Fruit fly (Drosophila melanogaster) whole organism, embryonic: ENCODE data around the gene CG43737.

ENCODE experiments used
- ATbp ChIP-seq: fragments of 200-800 bp; sonication (Bioruptor generic); optimal IDR thresholded peaks from 2 replicates; lab custom pipeline; 2017; ENCODE audit warnings: missing biosample characterization, mild to moderate bottlenecking, missing genetic modification characterization, missing genetic modification reagents
- Atf6 ChIP-seq: fragments of 200-800 bp; sonication (Bioruptor generic); IDR thresholded peaks from 2 replicates; pipeline ENCODE4 v1.3.6; 2022; ENCODE audit warnings: missing biosample characterization, missing genetic modification characterization
- BtbVII ChIP-seq: fragments of 200-800 bp; sonication (Bioruptor generic); optimal IDR thresholded peaks from 3 replicates; lab custom pipeline; 2017; ENCODE audit warnings: missing biosample characterization, mild to moderate bottlenecking, missing genetic modification characterization
- CG10209 ChIP-seq: fragments of 200-800 bp; sonication (Bioruptor generic); optimal IDR thresholded peaks from 3 replicates; lab custom pipeline; 2017; ENCODE audit warnings: missing biosample characterization, mild to moderate bottlenecking, missing genetic modification characterization, missing genetic modification reagents
- CG10565 ChIP-seq: fragments of 200-800 bp; sonication (Bioruptor generic); optimal IDR thresholded peaks from 3 replicates; lab custom pipeline; 2016; ENCODE audit warnings: missing biosample characterization, mild to moderate bottlenecking, missing genetic modification characterization
- CG12391 ChIP-seq: fragments of 200-800 bp; sonication (Bioruptor generic); optimal IDR thresholded peaks from 3 replicates; lab custom pipeline; 2018; ENCODE audit warnings: missing biosample characterization, mild to moderate bottlenecking, missing genetic modification characterization, moderate library complexity
- CG13424 ChIP-seq: fragments of 200-800 bp; sonication (Bioruptor generic); optimal IDR thresholded peaks from 2 replicates; lab custom pipeline; 2019; ENCODE audit warnings: missing biosample characterization, mild to moderate bottlenecking, missing genetic modification characterization, moderate library complexity
- CG13775 ChIP-seq: fragments of 200-800 bp; sonication (Bioruptor generic); optimal IDR thresholded peaks from 3 replicates; lab custom pipeline; 2017; ENCODE audit warnings: missing biosample characterization, mild to moderate bottlenecking, missing genetic modification characterization
- CG15011 ChIP-seq: fragments of 200-800 bp; sonication (Bioruptor generic); optimal IDR thresholded peaks from 3 replicates; lab custom pipeline; 2018; ENCODE audit warnings: missing biosample characterization, mild to moderate bottlenecking, missing genetic modification characterization
- CG15479 ChIP-seq: fragments of 200-800 bp; sonication (Bioruptor generic); optimal IDR thresholded peaks from 3 replicates; lab custom pipeline; 2019; ENCODE audit warnings: missing biosample characterization, mild to moderate bottlenecking, missing genetic modification characterization, moderate library complexity
- CG15601 ChIP-seq: fragments of 200-800 bp; sonication (Bioruptor generic); optimal IDR thresholded peaks from 3 replicates; lab custom pipeline; 2019; ENCODE audit warnings: missing biosample characterization, mild to moderate bottlenecking, missing genetic modification characterization, moderate library complexity
- CG1647 ChIP-seq: fragments of 200-800 bp; sonication (Bioruptor generic); optimal IDR thresholded peaks from 3 replicates; lab custom pipeline; 2016; ENCODE audit warnings: missing biosample characterization, missing genetic modification characterization
- CG16813 ChIP-seq: fragments of 200-800 bp; sonication (Bioruptor generic); IDR thresholded peaks from 3 replicates; pipeline ENCODE4 v1.3.6; 2022; ENCODE audit warnings: missing biosample characterization, missing genetic modification characterization; ENCODE audit not compliant: partially characterized antibody
- CG18476 ChIP-seq: fragments of 200-800 bp; sonication (Bioruptor generic); optimal IDR thresholded peaks from 2 replicates; lab custom pipeline; 2016; ENCODE audit warnings: missing biosample characterization, mild to moderate bottlenecking, missing genetic modification characterization
- CG18764 ChIP-seq: fragments of 200-800 bp; sonication (Bioruptor generic); optimal IDR thresholded peaks from 3 replicates; lab custom pipeline; 2016; ENCODE audit warnings: missing biosample characterization, missing genetic modification characterization
- CG32767 ChIP-seq: fragments of 200-800 bp; sonication (Bioruptor generic); IDR thresholded peaks from 2 replicates; pipeline ENCODE4 v1.3.6; 2022; ENCODE audit warnings: missing biosample characterization, missing genetic modification characterization
- CG34376 ChIP-seq: fragments of 200-800 bp; sonication (Bioruptor generic); optimal IDR thresholded peaks from 2 replicates; lab custom pipeline; 2018; ENCODE audit warnings: missing biosample characterization, mild to moderate bottlenecking, missing genetic modification characterization
- CG3847 ChIP-seq: fragments of 200-800 bp; sonication (Bioruptor generic); IDR thresholded peaks from 2 replicates; pipeline ENCODE4 v1.3.6; 2022; ENCODE audit warnings: missing biosample characterization, missing genetic modification characterization
- CG6272 ChIP-seq: fragments of 200-800 bp; sonication (Bioruptor generic); IDR thresholded peaks from 2 replicates; pipeline ENCODE4 v1.3.6; 2022; ENCODE audit warnings: missing biosample characterization, missing genetic modification characterization
- CG6765 ChIP-seq: fragments of 200-800 bp; sonication (Bioruptor generic); optimal IDR thresholded peaks from 3 replicates; lab custom pipeline; 2017; ENCODE audit warnings: missing biosample characterization, mild to moderate bottlenecking, missing genetic modification characterization
- CG9876 ChIP-seq: fragments of 200-800 bp; sonication (Bioruptor generic); optimal IDR thresholded peaks from 2 replicates; lab custom pipeline; 2016; ENCODE audit warnings: missing biosample characterization, missing genetic modification characterization
- CoRest ChIP-seq: fragments of 200-800 bp; sonication (Bioruptor generic); optimal IDR thresholded peaks from 3 replicates; lab custom pipeline; 2018; ENCODE audit warnings: missing biosample characterization, mild to moderate bottlenecking, missing genetic modification characterization, moderate library complexity
- Dip2 ChIP-seq: fragments of 200-800 bp; sonication (Bioruptor generic); IDR thresholded peaks from 2 replicates; pipeline ENCODE4 v1.3.6; 2022; ENCODE audit warnings: missing biosample characterization, missing genetic modification characterization
- Fer3 ChIP-seq: fragments of 200-800 bp; sonication (Bioruptor generic); optimal IDR thresholded peaks from 2 replicates; lab custom pipeline; 2018; ENCODE audit warnings: missing biosample characterization, mild to moderate bottlenecking, missing genetic modification characterization, moderate library complexity
- Hmr ChIP-seq: fragments of 200-800 bp; sonication (Bioruptor generic); optimal IDR thresholded peaks from 3 replicates; lab custom pipeline; 2017; ENCODE audit warnings: mild to moderate bottlenecking, missing biosample characterization, missing genetic modification reagents, missing genetic modification characterization
- Lpt ChIP-seq: fragments of >200 bp; optimal IDR thresholded peaks from 2 replicates; lab custom pipeline; 2018; ENCODE audit warnings: missing biosample characterization, missing genetic modification characterization
- MBD-R2 ChIP-seq: fragments of 200-800 bp; sonication (Bioruptor generic); IDR thresholded peaks from 2 replicates; pipeline ENCODE4 v1.3.6; 2022; ENCODE audit warnings: missing biosample characterization, missing genetic modification characterization
- Nf-YC ChIP-seq: fragments of 200-800 bp; optimal IDR thresholded peaks from 3 replicates; lab custom pipeline; 2019; ENCODE audit warnings: missing biosample characterization, mild to moderate bottlenecking, missing genetic modification characterization, moderate library complexity
- Usf ChIP-seq: fragments of 200-800 bp; sonication (Bioruptor generic); optimal IDR thresholded peaks from 2 replicates; lab custom pipeline; 2017; ENCODE audit warnings: missing genotype, missing biosample characterization, missing genetic modification characterization
- al ChIP-seq: fragments of 200-800 bp; sonication (Bioruptor generic); IDR thresholded peaks from 2 replicates; pipeline ENCODE4 v1.3.6; 2022; ENCODE audit warnings: missing biosample characterization, missing genetic modification characterization
- bcd ChIP-seq: fragments of 200-800 bp; sonication (Bioruptor generic); optimal IDR thresholded peaks from 2 replicates; lab custom pipeline; 2017; ENCODE audit warnings: missing biosample characterization, mild to moderate bottlenecking, missing genetic modification characterization
- bsh ChIP-seq, 2 experiments: fragments of 200-800 bp; sonication (Bioruptor generic); optimal IDR thresholded peaks; 2 replicates each; lab custom pipeline; 2017 to 2018; ENCODE audit warnings: mild to moderate bottlenecking in 2 of 2, missing biosample characterization in 2 of 2, missing genetic modification characterization in 2 of 2, moderate library complexity in 1 of 2
- chn ChIP-seq: fragments of 200-800 bp; sonication (Bioruptor generic); optimal IDR thresholded peaks from 2 replicates; lab custom pipeline; 2016; ENCODE audit warnings: missing biosample characterization, missing genetic modification characterization
- croc ChIP-seq: fragments of 200-800 bp; sonication (Bioruptor generic); conservative IDR thresholded peaks from 3 replicates; pipeline ENCODE4 v1.3.6; 2022; ENCODE audit warnings: missing biosample characterization, missing genetic modification characterization
- dimm ChIP-seq: fragments of 200-800 bp; sonication (Bioruptor generic); IDR thresholded peaks from 2 replicates; pipeline ENCODE4 v1.3.6; 2022; ENCODE audit warnings: missing biosample characterization, missing genetic modification characterization
- fd3F ChIP-seq: fragments of 200-800 bp; sonication (Bioruptor generic); optimal IDR thresholded peaks from 2 replicates; lab custom pipeline; 2018; ENCODE audit warnings: missing biosample characterization, mild to moderate bottlenecking, missing genetic modification characterization, moderate library complexity
- fu2 ChIP-seq: fragments of 200-800 bp; sonication (Bioruptor generic); optimal IDR thresholded peaks from 2 replicates; lab custom pipeline; 2016; ENCODE audit warnings: missing biosample characterization, missing genetic modification characterization
- lab ChIP-seq: fragments of 200-800 bp; sonication (Bioruptor generic); optimal IDR thresholded peaks from 3 replicates; lab custom pipeline; 2017; ENCODE audit warnings: missing biosample characterization, missing genetic modification characterization, mild to moderate bottlenecking, moderate library complexity, missing genetic modification reagents
- lmd ChIP-seq: fragments of 200-800 bp; sonication (Bioruptor generic); IDR thresholded peaks from 2 replicates; pipeline ENCODE4 v1.3.6; 2022; ENCODE audit warnings: missing biosample characterization, missing genetic modification characterization
- oc ChIP-seq: fragments of 200-800 bp; sonication (Bioruptor generic); optimal IDR thresholded peaks from 2 replicates; lab custom pipeline; 2018; ENCODE audit warnings: missing biosample characterization, mild to moderate bottlenecking, missing genetic modification characterization, moderate library complexity
- odd ChIP-seq: fragments of 200-800 bp; sonication (Bioruptor generic); optimal IDR thresholded peaks from 2 replicates; lab custom pipeline; 2017; ENCODE audit warnings: missing biosample characterization, mild to moderate bottlenecking, missing genetic modification characterization
- org-1 ChIP-seq: fragments of 200-800 bp; sonication (Bioruptor generic); optimal IDR thresholded peaks from 2 replicates; lab custom pipeline; 2017; ENCODE audit warnings: missing biosample characterization, missing genetic modification characterization
- peb ChIP-seq: fragments of 200-800 bp; sonication (Bioruptor generic); IDR thresholded peaks from 2 replicates; pipeline ENCODE4 v1.3.6; 2022; ENCODE audit warnings: missing biosample characterization, missing genetic modification characterization
- seq ChIP-seq: fragments of 200-800 bp; sonication (Bioruptor generic); IDR thresholded peaks from 2 replicates; pipeline ENCODE4 v1.3.6; 2022; ENCODE audit warnings: missing biosample characterization, missing genetic modification characterization
- sisA ChIP-seq: fragments of 200-800 bp; sonication (Bioruptor generic); IDR thresholded peaks from 2 replicates; pipeline ENCODE4 v1.3.6; 2022; ENCODE audit warnings: missing biosample characterization, missing genetic modification characterization
- sr ChIP-seq: fragments of 200-800 bp; sonication (Bioruptor generic); IDR thresholded peaks from 3 replicates; pipeline ENCODE4 v1.3.6; 2022; ENCODE audit warnings: missing biosample characterization, missing genetic modification characterization
- tgo ChIP-seq: fragments of 200-800 bp; sonication (Bioruptor generic); IDR thresholded peaks from 3 replicates; pipeline ENCODE4 v1.3.6; 2022; ENCODE audit warnings: missing biosample characterization, missing genetic modification characterization
- tup ChIP-seq: fragments of 200-800 bp; sonication (Bioruptor generic); optimal IDR thresholded peaks from 2 replicates; lab custom pipeline; 2016; ENCODE audit warnings: missing biosample characterization, mild to moderate bottlenecking, missing genetic modification characterization, moderate library complexity
- unpg ChIP-seq: fragments of 200-800 bp; sonication (Bioruptor generic); optimal IDR thresholded peaks from 3 replicates; lab custom pipeline; 2018; ENCODE audit warnings: missing biosample characterization, mild to moderate bottlenecking, missing genetic modification characterization, moderate library complexity
- wor ChIP-seq: fragments of 200-800 bp; sonication (Bioruptor generic); IDR thresholded peaks from 2 replicates; pipeline ENCODE4 v1.3.6; 2022; ENCODE audit warnings: missing biosample characterization, missing genetic modification characterization

Gene CG43737

DNA sequence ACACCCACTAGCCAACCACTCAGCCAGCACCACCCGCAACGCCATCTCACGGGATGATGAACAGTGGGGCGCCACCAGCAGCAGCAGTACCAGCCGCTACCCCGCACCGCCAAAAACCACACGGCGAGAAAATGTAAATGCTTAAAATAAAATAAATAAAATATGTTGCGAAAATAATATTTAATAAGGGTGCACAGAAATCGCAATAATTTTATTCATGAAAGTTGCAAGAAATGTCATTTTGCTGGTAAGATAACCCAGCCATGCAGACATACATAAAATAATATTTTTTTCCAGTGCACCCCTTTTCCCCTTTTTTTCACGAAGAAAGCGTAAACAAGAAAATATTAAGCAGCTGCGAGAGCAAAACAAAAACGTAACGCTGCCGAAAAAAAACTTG is 40.8 kb downstream of the CG43737 start (continued):
- peak; percentile 51; the same call in 1 of the 2 replicates for TF ChIP-seq seq (GFP tag; lab: Robert Waterston, UW)
- TF ChIP-seq bcd (GFP tag; lab: Kevin White, UChicago): peak; percentile 62
- no peak for TF ChIP-seq CG15479 (GFP tag; lab: Kevin White, UChicago)
- TF ChIP-seq MBD-R2: peak; percentile 18; the same call in 1 of the 2 replicates
- TF ChIP-seq tgo: peak; percentile 72
- TF ChIP-seq CG12391 (tag; lab: Kevin White, UChicago): peak; percentile 62
- TF ChIP-seq Lpt (GFP tag; lab: Kevin White, UChicago): no peak
- TF ChIP-seq CG15601 (tag; lab: Kevin White, UChicago): peak; percentile 30
- TF ChIP-seq al (GFP tag; lab: Robert Waterston, UW): peak; percentile 53; the same call in 1 of the 2 replicates
- TF ChIP-seq dimm (GFP tag; lab: Robert Waterston, UW): no peak
- peak; percentile 79 for TF ChIP-seq Hmr
- TF ChIP-seq CG15011 (GFP tag; lab: Kevin White, UChicago): peak; percentile 35
- TF ChIP-seq CG9876: no peak
- peak; percentile 42 for TF ChIP-seq chn
- peak; percentile 68 for TF ChIP-seq Fer3 (tag; lab: Kevin White, UChicago)
- TF ChIP-seq CoRest (tag; lab: Kevin White, UChicago): peak; percentile 77
- TF ChIP-seq lab: peak; percentile 86
- peak; percentile 64 for TF ChIP-seq CG10209
- TF ChIP-seq unpg (GFP tag; lab: Kevin White, UChicago): peak; percentile 71
- peak; percentile 54; the same call in 1 of the 2 replicates for TF ChIP-seq CG3847 (GFP tag; lab: Robert Waterston, UW)
- no peak for TF ChIP-seq CG10565 (GFP tag; lab: Kevin White, UChicago)
- TF ChIP-seq CG1647 (GFP tag; lab: Kevin White, UChicago): peak; percentile 32
- TF ChIP-seq tup: no peak
- TF ChIP-seq wor (GFP tag; lab: Robert Waterston, UW): peak; percentile 42; the same call in 1 of the 2 replicates
- TF ChIP-seq odd (GFP tag; lab: Kevin White, UChicago): peak; percentile 21
- peak; percentile 23; the same call in 1 of the 3 replicates for TF ChIP-seq sr (GFP tag; lab: Robert Waterston, UW)
- TF ChIP-seq Nf-YC (tag; lab: Kevin White, UChicago): peak; percentile 41
- no peak for TF ChIP-seq CG34376 (GFP tag; lab: Kevin White, UChicago)
- TF ChIP-seq fu2: no peak
- no peak for TF ChIP-seq Usf (GFP tag; lab: Kevin White, UChicago)
- TF ChIP-seq Atf6 (GFP tag; lab: Robert Waterston, UW): peak; percentile 80
- TF ChIP-seq croc (GFP tag; lab: Robert Waterston, UW): peak; percentile 29; the same call in 1 of the 3 replicates
- peak; percentile 67 for TF ChIP-seq sisA (GFP tag; lab: Robert Waterston, UW)
- peak; percentile 48; the same call in 1 of the 2 replicates for TF ChIP-seq CG32767
- peak; percentile 54 for TF ChIP-seq fd3F
- peak; percentile 60 for TF ChIP-seq org-1
- TF ChIP-seq lmd (GFP tag; lab: Robert Waterston, UW): peak; percentile 71
- TF ChIP-seq CG18476: peak; percentile 37
- peak; percentile 74 for TF ChIP-seq CG13424 (tag; lab: Kevin White, UChicago)
- no peak for TF ChIP-seq peb
- TF ChIP-seq Dip2: no peak
- TF ChIP-seq oc (tag; lab: Kevin White, UChicago): peak; percentile 2
- no peak for TF ChIP-seq CG16813
- TF ChIP-seq CG6272 (GFP tag; lab: Robert Waterston, UW): peak; percentile 56
- TF ChIP-seq CG13775 (GFP tag; lab: Kevin White, UChicago): peak; percentile 51
- TF ChIP-seq ATbp (GFP tag; lab: Kevin White, UChicago): peak; percentile 60
- TF ChIP-seq CG6765: peak; percentile 43
- peak; percentile 58 for TF ChIP-seq BtbVII (GFP tag; lab: Kevin White, UChicago)
- peak; percentile 6 for TF ChIP-seq CG18764
- TF ChIP-seq bsh (GFP tag; optimal IDR thresholded peaks at IDR 0.05; lab: Kevin White, UChicago): peak in 1 of 2 experiments; percentile 68
